Worm (Caenorhabditis elegans) whole organism, L4 larva: Measurements from ENCODE around the gene srd-49.

Experiments used
- F26F4.8 ChIP-seq: fragments of 200-800 bp; sonication (Bioruptor generic); conservative IDR thresholded peaks from 2 replicates; pipeline ENCODE4 v1.3.6; 2022; ENCODE audit warnings: missing genetic modification characterization, missing compliant biosample characterization
- Y5F2A.4 ChIP-seq: fragments of 200-800 bp; sonication (Bioruptor generic); optimal IDR thresholded peaks from 2 replicates; lab custom pipeline; 2018; ENCODE audit warnings: mild to moderate bottlenecking, missing genetic modification characterization, missing compliant biosample characterization
- Y75B8A.6 ChIP-seq: fragments of 200-800 bp; sonication (Bioruptor generic); IDR thresholded peaks from 2 replicates; pipeline ENCODE4 v1.3.6; 2022; ENCODE audit warnings: missing genetic modification reagents, missing genetic modification characterization, missing compliant biosample characterization
- aha-1 ChIP-seq: fragments of 150-350 bp; peaks from one replicate; lab custom pipeline; 2014; ENCODE audit warnings: missing biosample characterization, missing genetic modification characterization
- ceh-28 ChIP-seq: fragments of 150-350 bp; optimal IDR thresholded peaks from 2 replicates; lab custom pipeline; 2014; ENCODE audit warnings: missing biosample characterization, missing genetic modification reagents, missing genetic modification characterization
- ceh-62 ChIP-seq: sonication (generic microtip); optimal IDR thresholded peaks from 2 replicates; lab custom pipeline; 2017; ENCODE audit warnings: missing biosample characterization, missing genetic modification characterization
- ces-1 ChIP-seq: fragments of 150-350 bp; sonication (generic microtip); optimal IDR thresholded peaks from 4 replicates; lab custom pipeline; 2014; ENCODE audit warnings: missing biosample characterization, missing genetic modification reagents, missing genetic modification characterization
- daf-12 ChIP-seq: fragments of 150-350 bp; optimal IDR thresholded peaks from 2 replicates; lab custom pipeline; 2014; ENCODE audit warnings: missing biosample characterization, missing genetic modification reagents, missing genetic modification characterization
- daf-16 ChIP-seq, 3 experiments: sonication (generic microtip); optimal IDR thresholded peaks; 2 replicates each; lab custom pipeline; 2016 to 2017; ENCODE audit warnings: missing genetic modification characterization in 3 of 3, missing genetic modification reagents in 3 of 3, mild to moderate bottlenecking in 2 of 3, missing compliant biosample characterization in 2 of 3, missing biosample characterization in 1 of 3, moderate library complexity in 1 of 3
- daf-19 ChIP-seq: fragments of 200-800 bp; sonication (Bioruptor generic); conservative IDR thresholded peaks from 2 replicates; pipeline ENCODE4 v1.3.6; 2022; ENCODE audit warnings: missing genetic modification characterization, missing compliant biosample characterization
- dmd-6 ChIP-seq: fragments of 200-800 bp; sonication (Bioruptor generic); IDR thresholded peaks from 2 replicates; pipeline ENCODE4 v1.3.6; 2022; ENCODE audit warnings: missing genetic modification reagents, missing genetic modification characterization, missing compliant biosample characterization
- fkh-10 ChIP-seq: fragments of 150-350 bp; optimal IDR thresholded peaks from 2 replicates; lab custom pipeline; 2014; ENCODE audit warnings: missing biosample characterization, missing genetic modification reagents, missing genetic modification characterization
- hlh-11 ChIP-seq: fragments of 200-800 bp; sonication (Bioruptor generic); optimal IDR thresholded peaks from 2 replicates; lab custom pipeline; 2018; ENCODE audit warnings: mild to moderate bottlenecking, missing genetic modification characterization, missing compliant biosample characterization
- lim-7 ChIP-seq: fragments of 200-800 bp; sonication (Bioruptor generic); IDR thresholded peaks from 2 replicates; pipeline ENCODE4 v1.3.6; 2022; ENCODE audit warnings: missing genetic modification characterization, missing compliant biosample characterization
- lin-1 ChIP-seq: fragments of 200-800 bp; sonication (Bioruptor generic); IDR thresholded peaks from 2 replicates; pipeline ENCODE4 v1.3.6; 2022; ENCODE audit warnings: missing genetic modification reagents, missing genetic modification characterization, missing compliant biosample characterization
- lin-13 ChIP-seq: fragments of 150-350 bp; optimal IDR thresholded peaks from 2 replicates; lab custom pipeline; 2014; ENCODE audit warnings: missing biosample characterization, missing genetic modification reagents, missing genetic modification characterization
- lin-15B ChIP-seq: fragments of 150-350 bp; sonication (generic microtip); optimal IDR thresholded peaks from 3 replicates; lab custom pipeline; 2014; ENCODE audit warnings: missing biosample characterization, missing genetic modification characterization
- lin-29 ChIP-seq: fragments of 200-800 bp; sonication (Bioruptor generic); IDR thresholded peaks from 2 replicates; pipeline ENCODE4 v1.3.6; 2022; ENCODE audit warnings: missing genetic modification reagents, missing genetic modification characterization, missing compliant biosample characterization
- lin-39 ChIP-seq: fragments of 150-350 bp; optimal IDR thresholded peaks from 2 replicates; lab custom pipeline; 2014; ENCODE audit warnings: missing biosample characterization, missing genetic modification reagents, missing genetic modification characterization
- lsy-2 ChIP-seq, 2 experiments: fragments of 150-350 bp in 1 of 2; sonication (generic microtip) in 1 of 2; optimal IDR thresholded peaks; 2 replicates each; lab custom pipeline; 2014 to 2017; ENCODE audit warnings: missing biosample characterization in 2 of 2, missing genetic modification characterization in 2 of 2
- madf-9 ChIP-seq: fragments of 200-800 bp; sonication (Bioruptor generic); conservative IDR thresholded peaks from 2 replicates; pipeline ENCODE4 v1.3.6; 2022; ENCODE audit warnings: missing genetic modification reagents, missing genetic modification characterization, missing compliant biosample characterization
- mdl-1 ChIP-seq, 2 experiments: fragments of 150-350 bp in 1 of 2; sonication (generic microtip) in 1 of 2; optimal IDR thresholded peaks; 2 replicates each; lab custom pipeline; 2014 to 2017; ENCODE audit warnings: missing biosample characterization in 2 of 2, missing genetic modification characterization in 2 of 2
- mep-1 ChIP-seq: fragments of 150-350 bp; sonication (generic microtip); optimal IDR thresholded peaks from 3 replicates; lab custom pipeline; 2014; ENCODE audit warnings: missing biosample characterization, missing genetic modification characterization
- mes-2 ChIP-seq: sonication (generic microtip); optimal IDR thresholded peaks from 2 replicates; lab custom pipeline; 2016; ENCODE audit warnings: missing genotype, mild to moderate bottlenecking, missing genetic modification characterization, missing compliant biosample characterization; ENCODE audit not compliant: poor library complexity, severe bottlenecking
- mxl-3 ChIP-seq: fragments of 200-800 bp; sonication (Bioruptor generic); optimal IDR thresholded peaks from 2 replicates; lab custom pipeline; 2018; ENCODE audit warnings: mild to moderate bottlenecking, missing genetic modification characterization, missing compliant biosample characterization
- nhr-10 ChIP-seq: fragments of 150-350 bp; optimal IDR thresholded peaks from 2 replicates; lab custom pipeline; 2014; ENCODE audit warnings: missing biosample characterization, missing genetic modification characterization
- nhr-42 ChIP-seq: fragments of 200-800 bp; sonication (Bioruptor generic); IDR thresholded peaks from 2 replicates; pipeline ENCODE4 v1.3.6; 2022; ENCODE audit warnings: missing genetic modification characterization, missing compliant biosample characterization
- snpc-4 ChIP-seq: fragments of 150-350 bp; optimal IDR thresholded peaks from 2 replicates; lab custom pipeline; 2014; ENCODE audit warnings: missing biosample characterization, missing genetic modification characterization
- spr-1 ChIP-seq: sonication (generic microtip); optimal IDR thresholded peaks from 2 replicates; lab custom pipeline; 2016; ENCODE audit warnings: mild to moderate bottlenecking, missing genetic modification characterization, missing compliant biosample characterization
- unc-130 ChIP-seq: sonication (generic microtip); optimal IDR thresholded peaks from 2 replicates; lab custom pipeline; 2016; ENCODE audit warnings: missing genetic modification reagents, missing genetic modification characterization, missing compliant biosample characterization
- unc-62 ChIP-seq, 3 experiments: fragments of 150-350 bp in 1 of 3; sonication (generic microtip); optimal IDR thresholded peaks in 2 of 3; peaks in 1 of 3; 1 replicate in 1 of 3; 2 replicates in 2 of 3; lab custom pipeline; 2014 to 2017; ENCODE audit warnings: missing biosample characterization in 3 of 3, missing genetic modification characterization in 3 of 3, missing genetic modification reagents in 3 of 3, missing genotype in 1 of 3
- zfp-2 ChIP-seq: sonication (generic microtip); optimal IDR thresholded peaks from 2 replicates; lab custom pipeline; 2016; ENCODE audit warnings: mild to moderate bottlenecking, missing genetic modification characterization, missing compliant biosample characterization
- zip-2 ChIP-seq: fragments of 150-350 bp; optimal IDR thresholded peaks from 2 replicates; lab custom pipeline; 2014; ENCODE audit warnings: missing biosample characterization, missing genetic modification characterization
- ztf-11 ChIP-seq: fragments of 150-350 bp; optimal IDR thresholded peaks from 2 replicates; lab custom pipeline; 2014; ENCODE audit warnings: missing biosample characterization, missing genetic modification characterization

srd-49 gene

ce11 chrV:10051855-10052254 lies 42.6 kb upstream of the srd-49 start, which contains the start of gene str-118:
Gene str-118, plus strand, starts transcription at chrV:10052155.
- TF ChIP-seq lin-1 (no peak), snpc-4 (tag; lab: Kevin White, UChicago) (no peak), daf-12 (tag; lab: Kevin White, UChicago) (no peak), Y5F2A.4 (GFP tag; lab: Kevin White, UChicago) (no peak), lin-13 (GFP tag; lab: Kevin White, UChicago) (no peak), lin-15B (no peak), Y75B8A.6 (GFP tag; lab: Robert Waterston, UW) (no peak), mes-2 (tag; lab: Kevin White, UChicago) (no peak)

ce11 chrV:10054872-10055271 lies 39.6 kb upstream of the srd-49 start, which contains the start of gene yif-1:
Gene yif-1, minus strand, starts transcription at chrV:10054913.
- TF ChIP-seq ztf-11 (tag; lab: Kevin White, UChicago) (no peak), lin-39 (no peak), ceh-28 (tag; lab: Kevin White, UChicago) (no peak), lsy-2 (tag; optimal IDR thresholded peaks at IDR 0.05; lab: Kevin White, UChicago) (peak in 1 of 2 experiments; percentile 84), mep-1 (no peak), mxl-3 (no peak), ces-1 (GFP tag; lab: Kevin White, UChicago) (peak; percentile 15)

- TF ChIP-seq unc-62 (GFP tag; optimal IDR thresholded peaks at IDR 0.05 in 1 of 2; lab: Kevin White, UChicago) = peak in 1 of 2 experiments; percentile 75
- no peak for TF ChIP-seq unc-62 (tag; optimal IDR thresholded peaks at IDR 0.05; lab: Kevin White, UChicago)
- no peak for TF ChIP-seq zfp-2 (tag; lab: Kevin White, UChicago)
Measured at ce11 chrV:10058748-10059147, 35.7 kb upstream of the srd-49 start.

DNA sequence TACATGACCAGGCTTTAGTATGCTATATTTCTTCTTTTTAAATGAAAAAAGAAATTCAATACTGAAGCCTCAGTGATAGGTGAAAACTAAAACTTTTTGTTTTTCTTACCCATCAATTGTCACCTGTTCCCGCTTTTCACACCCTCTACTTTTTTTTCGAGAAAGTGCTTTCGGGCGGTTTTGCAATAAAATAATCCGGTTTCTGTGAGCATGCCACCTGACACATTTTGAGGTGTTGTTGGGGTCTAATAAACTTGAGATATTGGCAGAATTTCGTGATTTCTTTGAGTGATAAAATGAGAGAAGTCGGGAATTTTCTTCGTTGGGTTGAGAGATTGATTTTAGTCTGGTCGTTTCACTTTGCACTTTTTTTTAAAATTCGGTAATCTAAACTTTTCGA lies 34.4 kb upstream of the srd-49 start:
- TF ChIP-seq daf-16 (GFP tag; optimal IDR thresholded peaks at IDR 0.05; lab: Kevin White, UChicago) (peak in 1 of 2 experiments; percentile 52), daf-16 (tag; optimal IDR thresholded peaks at IDR 0.05; lab: Kevin White, UChicago) (no peak), unc-130 (no peak), aha-1 (peak; percentile 2)
- TF ChIP-seq, all 104 proteins: peak for 2

ce11 chrV:10064221-10064620 lies 30.3 kb upstream of the srd-49 start, which contains the start of gene fipr-13:
Gene fipr-13, plus strand, starts transcription at chrV:10064521.
- TF ChIP-seq F26F4.8 (GFP tag; lab: Robert Waterston, UW) = no peak
- no peak for TF ChIP-seq zip-2 (tag; lab: Kevin White, UChicago)
- no peak for TF ChIP-seq lim-7
- no peak for TF ChIP-seq mdl-1 (tag; optimal IDR thresholded peaks at IDR 0.05; lab: Kevin White, UChicago)
- TF ChIP-seq lin-29 = no peak
- no peak for TF ChIP-seq nhr-10 (tag; lab: Kevin White, UChicago)
- no peak for TF ChIP-seq dmd-6 (GFP tag; lab: Robert Waterston, UW)
- no peak for TF ChIP-seq madf-9 (GFP tag; lab: Robert Waterston, UW)
- TF ChIP-seq spr-1 (tag; lab: Kevin White, UChicago) = no peak
- no peak for TF ChIP-seq fkh-10
- TF ChIP-seq Y75B8A.6 (GFP tag; lab: Robert Waterston, UW) = no peak
- no peak for TF ChIP-seq daf-19
- no peak for TF ChIP-seq hlh-11 (tag; lab: Kevin White, UChicago)

ce11 chrV:10065679-10066078 lies 28.8 kb upstream of the srd-49 start:
- peak in 1 of 2 experiments; percentile 4 for TF ChIP-seq unc-62 (GFP tag; optimal IDR thresholded peaks at IDR 0.05 in 1 of 2; lab: Kevin White, UChicago)
- TF ChIP-seq unc-62 (tag; optimal IDR thresholded peaks at IDR 0.05; lab: Kevin White, UChicago) = no peak
- no peak for TF ChIP-seq lim-7
- TF ChIP-seq unc-130 = no peak
- no peak for TF ChIP-seq ceh-62 (tag; lab: Kevin White, UChicago)
- no peak for TF ChIP-seq nhr-42 (GFP tag; lab: Robert Waterston, UW)
- TF ChIP-seq, all 104 proteins: peak for 1
